Worm (Caenorhabditis elegans): ENCODE data around the gene Y62H9A.4.

The Y62H9A.4 gene

ce11 chrX:11924158-11924557 is 44.2 kb downstream of the Y62H9A.4 start, which contains the start of gene F55G7.1 (continued):
- peak; percentile 31 for TF ChIP-seq ztf-4 (tag; optimal IDR thresholded peaks at IDR 0.05)
- TF ChIP-seq ceh-90 (tag; optimal IDR thresholded peaks at IDR 0.05): no peak
- TF ChIP-seq ztf-11 (tag; optimal IDR thresholded peaks at IDR 0.05): no peak
- TF ChIP-seq ceh-88 (GFP tag; IDR thresholded peaks at IDR 0.05): no peak
- TF ChIP-seq lsy-2 (tag; optimal IDR thresholded peaks at IDR 0.05): no peak
- no peak for TF ChIP-seq sptf-1 (tag; optimal IDR thresholded peaks at IDR 0.05)
- TF ChIP-seq nhr-11 (tag; optimal IDR thresholded peaks at IDR 0.05): no peak
- TF ChIP-seq nhr-85 (tag): peak; percentile 75
- TF ChIP-seq nhr-84 (tag; optimal IDR thresholded peaks at IDR 0.05): no peak
- TF ChIP-seq efl-3 (GFP tag; optimal IDR thresholded peaks at IDR 0.05): no peak
- TF ChIP-seq grh-1 (GFP tag; IDR thresholded peaks at IDR 0.05): no peak
- TF ChIP-seq tlp-1 (tag; optimal IDR thresholded peaks at IDR 0.05): no peak
- TF ChIP-seq fos-1 (tag; optimal IDR thresholded peaks at IDR 0.05): no peak
- no peak for TF ChIP-seq egl-27 (tag; optimal IDR thresholded peaks at IDR 0.05)
- peak; percentile 79 for TF ChIP-seq snu-23 (GFP tag; optimal IDR thresholded peaks at IDR 0.05)
- peak in 1 of 2 experiments; percentile 67 for TF ChIP-seq lin-35 (GFP tag; optimal IDR thresholded peaks at IDR 0.05)
- TF ChIP-seq rnt-1 (tag; optimal IDR thresholded peaks at IDR 0.05): peak; percentile 66
- TF ChIP-seq lin-15B (tag; optimal IDR thresholded peaks at IDR 0.05): no peak
- no peak for TF ChIP-seq aly-2 (tag; optimal IDR thresholded peaks at IDR 0.05)
- peak in 2 of 3 experiments; percentile 17 to 54 for TF ChIP-seq ceh-82 (tag; optimal IDR thresholded peaks at IDR 0.05)
- TF ChIP-seq fkh-8 (tag; optimal IDR thresholded peaks at IDR 0.05): no peak
- TF ChIP-seq aha-1 (tag; optimal IDR thresholded peaks at IDR 0.05): no peak
- TF ChIP-seq zip-4 (GFP tag; optimal IDR thresholded peaks at IDR 0.05): peak; percentile 41
- peak; percentile 65 for TF ChIP-seq mep-1 (tag; optimal IDR thresholded peaks at IDR 0.05)
- peak; percentile 32 for TF ChIP-seq swsn-7 (tag; optimal IDR thresholded peaks at IDR 0.05)
- no peak for TF ChIP-seq sup-37 (GFP tag; optimal IDR thresholded peaks at IDR 0.05)
- no peak for TF ChIP-seq lin-13 (GFP tag; optimal IDR thresholded peaks at IDR 0.05)
- no peak for TF ChIP-seq ceh-63 (GFP tag; optimal IDR thresholded peaks at IDR 0.05)
- TF ChIP-seq nhr-237 (tag; optimal IDR thresholded peaks at IDR 0.05): no peak
- no peak for TF ChIP-seq ets-5 (GFP tag; IDR thresholded peaks at IDR 0.05)
- TF ChIP-seq unc-130 (tag; optimal IDR thresholded peaks at IDR 0.05): no peak
- TF ChIP-seq egl-13 (tag; optimal IDR thresholded peaks at IDR 0.05): no peak
- TF ChIP-seq blmp-1 (tag; optimal IDR thresholded peaks at IDR 0.05): peak; percentile 32
- TF ChIP-seq mab-9 (GFP tag; IDR thresholded peaks at IDR 0.05): no peak
- peak; percentile 71 for TF ChIP-seq dsc-1 (tag; optimal IDR thresholded peaks at IDR 0.05)
- peak; percentile 13 for TF ChIP-seq hpl-2 (GFP tag; optimal IDR thresholded peaks at IDR 0.05)
- TF ChIP-seq ama-1 (optimal IDR thresholded peaks at IDR 0.05): no peak
- TF ChIP-seq C16A3.4 (tag; optimal IDR thresholded peaks at IDR 0.05): peak; percentile 52
- no peak for TF ChIP-seq nhr-12 (tag; optimal IDR thresholded peaks at IDR 0.05)
- peak; percentile 3 for TF ChIP-seq nhr-77 (tag; optimal IDR thresholded peaks at IDR 0.05)
- no peak for TF ChIP-seq unc-86 (tag; optimal IDR thresholded peaks at IDR 0.05)
- TF ChIP-seq fkh-10 (GFP tag; optimal IDR thresholded peaks at IDR 0.05): no peak
- no peak for TF ChIP-seq isw-1 (GFP tag; IDR thresholded peaks at IDR 0.05)
- TF ChIP-seq alr-1 (tag; optimal IDR thresholded peaks at IDR 0.05; ENCODE audit: borderline replicate concordance): no peak
- TF ChIP-seq elt-3 (tag; optimal IDR thresholded peaks at IDR 0.05): peak in 4 of 6 experiments; percentile 23 to 38 (median 26)
- peak; percentile 51 for TF ChIP-seq lin-14 (GFP tag; optimal IDR thresholded peaks at IDR 0.05)
- no peak for TF ChIP-seq unc-30 (tag; optimal IDR thresholded peaks at IDR 0.05)
- TF ChIP-seq mdl-1 (tag; optimal IDR thresholded peaks at IDR 0.05): no peak
- TF ChIP-seq skn-1 (tag; optimal IDR thresholded peaks at IDR 0.05): peak; percentile 22
- no peak for TF ChIP-seq ces-1 (GFP tag; optimal IDR thresholded peaks at IDR 0.05)
- TF ChIP-seq xbp-1 (tag; optimal IDR thresholded peaks at IDR 0.05): peak; percentile 44
- TF ChIP-seq jun-1 (tag; optimal IDR thresholded peaks at IDR 0.05): peak; percentile 78
- peak; percentile 56 for TF ChIP-seq tbx-2 (tag; optimal IDR thresholded peaks at IDR 0.05)
- TF ChIP-seq mef-2 (tag; optimal IDR thresholded peaks at IDR 0.05): no peak
- TF ChIP-seq nhr-90 (tag; optimal IDR thresholded peaks at IDR 0.05; ENCODE audit: poor library complexity): peak; percentile 72

Data from whole organism, L1 larva.